Fruit fly (Drosophila melanogaster) whole organism, embryonic: Measurements from ENCODE around the gene CG6912.

Experiments
- Adf1 ChIP-seq: fragments of 200-800 bp; sonication (Bioruptor generic); IDR thresholded peaks from 2 replicates; pipeline ENCODE4 v1.3.6; 2022; ENCODE audit warnings: missing biosample characterization, missing genetic modification characterization
- CG10274 ChIP-seq: fragments of 200-800 bp; sonication (Bioruptor generic); optimal IDR thresholded peaks from 3 replicates; lab custom pipeline; 2017; ENCODE audit warnings: missing biosample characterization, mild to moderate bottlenecking, missing genetic modification characterization
- CG10431 ChIP-seq: fragments of 200-800 bp; sonication (Bioruptor generic); optimal IDR thresholded peaks from 3 replicates; lab custom pipeline; 2018; ENCODE audit warnings: missing biosample characterization, mild to moderate bottlenecking, missing genetic modification characterization
- CG10654 ChIP-seq: fragments of 200-800 bp; sonication (Bioruptor generic); optimal IDR thresholded peaks from 2 replicates; lab custom pipeline; 2016; ENCODE audit warnings: missing biosample characterization, missing genetic modification characterization
- CG11247 ChIP-seq: fragments of 200-800 bp; sonication (Bioruptor generic); IDR thresholded peaks from 2 replicates; pipeline ENCODE4 v1.3.6; 2022; ENCODE audit warnings: missing biosample characterization, missing genetic modification characterization
- CG12769 ChIP-seq: fragments of 200-800 bp; sonication (Bioruptor generic); optimal IDR thresholded peaks from 2 replicates; lab custom pipeline; 2019; ENCODE audit warnings: missing biosample characterization, mild to moderate bottlenecking, missing genetic modification characterization, moderate library complexity
- CG14710 ChIP-seq: fragments of 200-800 bp; sonication (Bioruptor generic); optimal IDR thresholded peaks from 3 replicates; lab custom pipeline; 2019; ENCODE audit warnings: missing biosample characterization, mild to moderate bottlenecking, missing genetic modification characterization, moderate library complexity
- CG1529 ChIP-seq: fragments of 200-800 bp; sonication (Bioruptor generic); optimal IDR thresholded peaks from 3 replicates; lab custom pipeline; 2018; ENCODE audit warnings: missing biosample characterization, missing genetic modification characterization
- CG16863 ChIP-seq: fragments of 200-800 bp; sonication (Bioruptor generic); optimal IDR thresholded peaks from 3 replicates; lab custom pipeline; 2016; ENCODE audit warnings: missing biosample characterization, missing genetic modification characterization
- CG17612 ChIP-seq: fragments of 200-800 bp; sonication (Bioruptor generic); IDR thresholded peaks from 2 replicates; pipeline ENCODE4 v1.3.6; 2022; ENCODE audit warnings: missing biosample characterization, missing genetic modification characterization
- CG17802 ChIP-seq: fragments of 200-800 bp; sonication (Bioruptor generic); optimal IDR thresholded peaks from 2 replicates; lab custom pipeline; 2018; ENCODE audit warnings: missing biosample characterization, mild to moderate bottlenecking, missing genetic modification characterization, moderate library complexity
- CG18619 ChIP-seq: fragments of 200-800 bp; sonication (Bioruptor generic); optimal IDR thresholded peaks from 3 replicates; lab custom pipeline; 2017; ENCODE audit warnings: missing biosample characterization, mild to moderate bottlenecking, missing genetic modification characterization
- CG2129 ChIP-seq: fragments of 200-800 bp; sonication (Bioruptor generic); IDR thresholded peaks from 2 replicates; pipeline ENCODE4 v1.3.6; 2022; ENCODE audit warnings: missing biosample characterization, missing genetic modification characterization; ENCODE audit not compliant: partially characterized antibody
- CG5245 ChIP-seq: fragments of 200-800 bp; sonication (Bioruptor generic); optimal IDR thresholded peaks from 3 replicates; lab custom pipeline; 2016; ENCODE audit warnings: missing biosample characterization, missing genetic modification characterization
- CG6854 ChIP-seq: fragments of 200-800 bp; sonication (Bioruptor generic); optimal IDR thresholded peaks from 3 replicates; lab custom pipeline; 2017; ENCODE audit warnings: missing biosample characterization, mild to moderate bottlenecking, missing genetic modification characterization
- CG8478 ChIP-seq: fragments of >200 bp; optimal IDR thresholded peaks from 2 replicates; lab custom pipeline; 2018
- Gug ChIP-seq: fragments of 200-800 bp; sonication (Bioruptor generic); IDR thresholded peaks from 4 replicates; pipeline ENCODE4 v1.3.6; 2022; ENCODE audit warnings: missing biosample characterization, missing genetic modification characterization
- H15 ChIP-seq: fragments of 200-800 bp; sonication (Bioruptor generic); IDR thresholded peaks from 3 replicates; pipeline ENCODE4 v1.3.6; 2022; ENCODE audit warnings: missing biosample characterization, missing genetic modification characterization
- Hmr ChIP-seq: fragments of 200-800 bp; sonication (Bioruptor generic); optimal IDR thresholded peaks from 3 replicates; lab custom pipeline; 2017; ENCODE audit warnings: mild to moderate bottlenecking, missing biosample characterization, missing genetic modification reagents, missing genetic modification characterization
- Lhr ChIP-seq: fragments of 200-800 bp; sonication (Bioruptor generic); optimal IDR thresholded peaks from 3 replicates; lab custom pipeline; 2017; ENCODE audit warnings: mild to moderate bottlenecking, missing biosample characterization, missing genetic modification reagents, missing genetic modification characterization
- NFAT ChIP-seq: fragments of 200-800 bp; sonication (Bioruptor generic); IDR thresholded peaks from 2 replicates; pipeline ENCODE4 v1.3.6; 2022; ENCODE audit warnings: missing biosample characterization, missing genetic modification characterization
- Scr ChIP-seq: fragments of 200-800 bp; sonication (Bioruptor generic); IDR thresholded peaks from 2 replicates; pipeline ENCODE4 v1.3.6; 2022; ENCODE audit warnings: missing biosample characterization, missing genetic modification characterization; ENCODE audit not compliant: partially characterized antibody
- Taf1 ChIP-seq: fragments of 200-800 bp; sonication (Bioruptor generic); IDR thresholded peaks from 2 replicates; pipeline ENCODE4 v1.3.6; 2022; ENCODE audit warnings: missing biosample characterization, missing genetic modification characterization
- Usf ChIP-seq: fragments of 200-800 bp; sonication (Bioruptor generic); optimal IDR thresholded peaks from 2 replicates; lab custom pipeline; 2017; ENCODE audit warnings: missing genotype, missing biosample characterization, missing genetic modification characterization
- Xrp1 ChIP-seq: fragments of 200-800 bp; sonication (Bioruptor generic); IDR thresholded peaks from 2 replicates; pipeline ENCODE4 v1.3.6; 2022; ENCODE audit warnings: missing biosample characterization, missing genetic modification characterization
- ab ChIP-seq: fragments of 200-800 bp; sonication (Bioruptor generic); optimal IDR thresholded peaks from 2 replicates; lab custom pipeline; 2016; ENCODE audit warnings: missing biosample characterization, missing genetic modification characterization
- bsh ChIP-seq, 2 experiments: fragments of 200-800 bp; sonication (Bioruptor generic); optimal IDR thresholded peaks; 2 replicates each; lab custom pipeline; 2017 to 2018; ENCODE audit warnings: mild to moderate bottlenecking in 2 of 2, missing biosample characterization in 2 of 2, missing genetic modification characterization in 2 of 2, moderate library complexity in 1 of 2
- cwo ChIP-seq: fragments of 200-800 bp; sonication (Bioruptor generic); optimal IDR thresholded peaks from 3 replicates; lab custom pipeline; 2017; ENCODE audit warnings: missing biosample characterization, missing genetic modification characterization, mild to moderate bottlenecking, moderate library complexity, missing genetic modification reagents
- dpn ChIP-seq, 2 experiments: fragments of 200-800 bp; sonication (Bioruptor generic); optimal IDR thresholded peaks; 3 replicates each; lab custom pipeline; 2016; ENCODE audit warnings: missing biosample characterization in 2 of 2, missing genetic modification characterization in 2 of 2
- en ChIP-seq: fragments of 200-800 bp; sonication (Bioruptor generic); optimal IDR thresholded peaks from 2 replicates; lab custom pipeline; 2016; ENCODE audit warnings: missing biosample characterization, missing genetic modification characterization
- fd3F ChIP-seq: fragments of 200-800 bp; sonication (Bioruptor generic); optimal IDR thresholded peaks from 2 replicates; lab custom pipeline; 2018; ENCODE audit warnings: missing biosample characterization, mild to moderate bottlenecking, missing genetic modification characterization, moderate library complexity
- ftz-f1 ChIP-seq: fragments of 200-800 bp; sonication (Bioruptor generic); optimal IDR thresholded peaks from 2 replicates; lab custom pipeline; 2016; ENCODE audit warnings: missing biosample characterization, missing genetic modification characterization
- gce ChIP-seq: fragments of 200-800 bp; sonication (Bioruptor generic); IDR thresholded peaks from 3 replicates; pipeline ENCODE4 v1.3.6; 2022; ENCODE audit warnings: missing biosample characterization, missing genetic modification characterization
- grau ChIP-seq: fragments of 200-800 bp; optimal IDR thresholded peaks from 3 replicates; lab custom pipeline; 2019; ENCODE audit warnings: missing biosample characterization, mild to moderate bottlenecking, missing genetic modification characterization, moderate library complexity
- gsb-n ChIP-seq: fragments of 200-800 bp; sonication (Bioruptor generic); optimal IDR thresholded peaks from 3 replicates; lab custom pipeline; 2018; ENCODE audit warnings: missing biosample characterization, mild to moderate bottlenecking, missing genetic modification characterization
- lab ChIP-seq: fragments of 200-800 bp; sonication (Bioruptor generic); optimal IDR thresholded peaks from 3 replicates; lab custom pipeline; 2017; ENCODE audit warnings: missing biosample characterization, missing genetic modification characterization, mild to moderate bottlenecking, moderate library complexity, missing genetic modification reagents
- mam ChIP-seq: fragments of 200-800 bp; sonication (Bioruptor generic); optimal IDR thresholded peaks from 3 replicates; lab custom pipeline; 2016; ENCODE audit warnings: missing biosample characterization, missing genetic modification characterization
- onecut ChIP-seq: fragments of 200-800 bp; sonication (Bioruptor generic); IDR thresholded peaks from 2 replicates; pipeline ENCODE4 v1.3.6; 2022; ENCODE audit warnings: missing biosample characterization, missing genetic modification characterization
- peb ChIP-seq: fragments of 200-800 bp; sonication (Bioruptor generic); IDR thresholded peaks from 2 replicates; pipeline ENCODE4 v1.3.6; 2022; ENCODE audit warnings: missing biosample characterization, missing genetic modification characterization
- pros ChIP-seq: fragments of 200-800 bp; sonication (Bioruptor generic); optimal IDR thresholded peaks from 3 replicates; lab custom pipeline; 2019; ENCODE audit warnings: missing biosample characterization, mild to moderate bottlenecking, missing genetic modification characterization, moderate library complexity
- pzg ChIP-seq: fragments of 200-800 bp; sonication (Bioruptor generic); optimal IDR thresholded peaks from 3 replicates; lab custom pipeline; 2018; ENCODE audit warnings: missing biosample characterization, mild to moderate bottlenecking, missing genetic modification characterization, moderate library complexity
- ranshi ChIP-seq: fragments of 200-800 bp; sonication (Bioruptor generic); IDR thresholded peaks from 2 replicates; pipeline ENCODE4 v1.3.6; 2022; ENCODE audit warnings: missing biosample characterization, missing genetic modification characterization
- ro ChIP-seq: fragments of 200-800 bp; sonication (Bioruptor generic); IDR thresholded peaks from 2 replicates; pipeline ENCODE4 v1.3.6; 2022; ENCODE audit warnings: missing biosample characterization, missing genetic modification characterization
- row ChIP-seq: fragments of 200-800 bp; sonication (Bioruptor generic); IDR thresholded peaks from 3 replicates; pipeline ENCODE4 v1.3.6; 2022; ENCODE audit warnings: missing biosample characterization, missing genetic modification characterization
- sens-2 ChIP-seq: fragments of 200-800 bp; sonication (Bioruptor generic); IDR thresholded peaks from 2 replicates; pipeline ENCODE4 v1.3.6; 2022; ENCODE audit warnings: missing biosample characterization, missing genetic modification characterization
- shn ChIP-seq: fragments of 200-800 bp; sonication (Bioruptor generic); optimal IDR thresholded peaks from 3 replicates; lab custom pipeline; 2016; ENCODE audit warnings: missing biosample characterization, missing genetic modification characterization
- slp2 ChIP-seq: fragments of 200-800 bp; sonication (Bioruptor generic); optimal IDR thresholded peaks from 2 replicates; lab custom pipeline; 2016; ENCODE audit warnings: missing biosample characterization, missing genetic modification characterization
- sug ChIP-seq: fragments of 200-800 bp; optimal IDR thresholded peaks from 2 replicates; lab custom pipeline; 2019; ENCODE audit warnings: missing biosample characterization, mild to moderate bottlenecking, missing genetic modification characterization, moderate library complexity
- tna ChIP-seq: fragments of 200-800 bp; sonication (Bioruptor generic); IDR thresholded peaks from 2 replicates; pipeline ENCODE4 v1.3.6; 2022; ENCODE audit warnings: missing biosample characterization, missing genetic modification characterization; ENCODE audit not compliant: partially characterized antibody
- tup ChIP-seq: fragments of 200-800 bp; sonication (Bioruptor generic); optimal IDR thresholded peaks from 2 replicates; lab custom pipeline; 2016; ENCODE audit warnings: missing biosample characterization, mild to moderate bottlenecking, missing genetic modification characterization, moderate library complexity
- usp ChIP-seq: fragments of >200 bp; optimal IDR thresholded peaks from 2 replicates; lab custom pipeline; 2017; ENCODE audit warnings: missing biosample characterization, missing genetic modification characterization
- zf30C ChIP-seq: fragments of 200-800 bp; sonication (Bioruptor generic); optimal IDR thresholded peaks from 3 replicates; lab custom pipeline; 2018; ENCODE audit warnings: missing biosample characterization, mild to moderate bottlenecking, missing genetic modification characterization

Gene CG6912

DNA sequence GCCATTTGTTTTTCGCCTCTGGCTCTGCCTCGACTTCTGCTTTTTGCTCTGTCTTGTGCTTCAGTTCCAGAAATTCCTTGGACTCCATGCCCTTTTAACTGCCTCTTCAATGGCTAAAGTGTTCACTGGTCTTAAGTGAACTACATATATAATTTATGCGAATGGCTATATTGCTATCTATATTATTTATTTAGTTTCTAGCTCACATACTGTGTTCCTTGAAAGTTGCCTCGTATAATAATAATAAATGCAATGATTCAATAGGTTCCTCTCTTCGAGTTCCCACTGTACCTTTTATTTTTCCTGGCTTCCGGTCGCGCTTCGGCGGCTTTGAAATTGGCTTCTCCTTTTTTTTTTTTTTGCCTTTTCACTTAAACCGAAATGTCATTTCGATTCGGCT is 17.1 kb downstream of the CG6912 start (continued):
- TF ChIP-seq shn (GFP tag; lab: Kevin White, UChicago) (no peak), mam (GFP tag; lab: Kevin White, UChicago) (peak; percentile 26), CG8478 (no peak), gsb-n (no peak), CG5245 (no peak), Xrp1 (peak; percentile 31; the same call in 1 of the 2 replicates), Lhr (GFP tag; lab: Kevin White, UChicago) (no peak), CG17802 (tag; lab: Kevin White, UChicago) (no peak), NFAT (GFP tag; lab: Robert Waterston, UW) (no peak), Adf1 (GFP tag; lab: Robert Waterston, UW) (no peak), Usf (GFP tag; lab: Kevin White, UChicago) (no peak), Scr (GFP tag; lab: Robert Waterston, UW) (no peak), dpn (GFP tag; optimal IDR thresholded peaks at IDR 0.05; lab: Kevin White, UChicago) (peak; percentile 12 to 14), CG10431 (GFP tag; lab: Kevin White, UChicago) (no peak), bsh (GFP tag; optimal IDR thresholded peaks at IDR 0.05; lab: Kevin White, UChicago) (peak in 1 of 2 experiments; percentile 28), CG14710 (tag; lab: Kevin White, UChicago) (no peak), CG10654 (GFP tag; lab: Kevin White, UChicago) (no peak), en (GFP tag; lab: Kevin White, UChicago) (no peak), pros (GFP tag; lab: Kevin White, UChicago) (no peak), sug (tag; lab: Kevin White, UChicago) (peak; percentile 3), ab (no peak), CG16863 (GFP tag; lab: Kevin White, UChicago) (no peak), usp (GFP tag; lab: Kevin White, UChicago) (no peak), CG12769 (peak; percentile 21), Gug (0 out of 4 replicates have a peak, but pooled peaks have one; percentile 28), tup (no peak), sens-2 (GFP tag; lab: Robert Waterston, UW) (no peak), Hmr (GFP tag; lab: Kevin White, UChicago) (peak; percentile 26), peb (GFP tag; lab: Robert Waterston, UW) (no peak), Taf1 (GFP tag; lab: Robert Waterston, UW) (no peak), H15 (no peak), CG2129 (no peak), CG10274 (GFP tag; lab: Kevin White, UChicago) (no peak), zf30C (no peak), ro (GFP tag; lab: Robert Waterston, UW) (no peak), cwo (GFP tag; lab: Kevin White, UChicago) (peak; percentile 36), tna (GFP tag; lab: Robert Waterston, UW) (no peak), ranshi (GFP tag; lab: Robert Waterston, UW) (peak; percentile 28; the same call in 1 of the 2 replicates), gce (GFP tag; lab: Robert Waterston, UW) (no peak), CG1529 (GFP tag; lab: Kevin White, UChicago) (no peak), row (peak; percentile 65), CG11247 (GFP tag; lab: Robert Waterston, UW) (no peak), onecut (GFP tag; lab: Robert Waterston, UW) (no peak), slp2 (GFP tag; lab: Kevin White, UChicago) (no peak), fd3F (GFP tag; lab: Kevin White, UChicago) (no peak), pzg (GFP tag; lab: Kevin White, UChicago) (no peak), grau (tag; lab: Kevin White, UChicago) (peak; percentile 77), ftz-f1 (GFP tag; lab: Kevin White, UChicago) (no peak), CG18619 (GFP tag; lab: Kevin White, UChicago) (no peak), lab (peak; percentile 66), CG6854 (GFP tag; lab: Kevin White, UChicago) (no peak), CG17612 (GFP tag; lab: Robert Waterston, UW) (no peak)
